Worm (Caenorhabditis elegans) whole organism, late embryonic: ENCODE results near the gene spt-5.
A peak's percentile ranks its signal among the peaks of the same experiment; 100 is the strongest.

Experiments used
- Y22D7AL.16 ChIP-seq: sonication (generic microtip); optimal IDR thresholded peaks from 2 replicates; lab custom pipeline; 2016; ENCODE audit warnings: missing genetic modification characterization, missing compliant biosample characterization
- ceh-30 ChIP-seq: fragments of 150-350 bp; optimal IDR thresholded peaks from 2 replicates; lab custom pipeline; 2014; ENCODE audit warnings: missing biosample characterization, missing genetic modification characterization
- ceh-31 ChIP-seq: sonication (generic microtip); optimal IDR thresholded peaks from 2 replicates; lab custom pipeline; 2016; ENCODE audit warnings: missing genetic modification characterization, missing compliant biosample characterization
- ceh-6 ChIP-seq: fragments of 200-800 bp; sonication (Bioruptor generic); optimal IDR thresholded peaks from 2 replicates; lab custom pipeline; 2018; ENCODE audit warnings: mild to moderate bottlenecking, missing genetic modification characterization, missing compliant biosample characterization
- elt-2 ChIP-seq: sonication (generic microtip); optimal IDR thresholded peaks from 2 replicates; lab custom pipeline; 2016; ENCODE audit warnings: missing genetic modification reagents, missing genetic modification characterization, missing compliant biosample characterization
- hlh-13 ChIP-seq: fragments of 200-800 bp; sonication (Bioruptor generic); optimal IDR thresholded peaks from 2 replicates; lab custom pipeline; 2018; ENCODE audit warnings: mild to moderate bottlenecking, missing genetic modification characterization, missing compliant biosample characterization
- hlh-15 ChIP-seq: sonication (generic microtip); optimal IDR thresholded peaks from 2 replicates; lab custom pipeline; 2016; ENCODE audit warnings: missing genetic modification characterization, missing compliant biosample characterization
- hlh-30 ChIP-seq: sonication (generic microtip); optimal IDR thresholded peaks from 2 replicates; lab custom pipeline; 2017; ENCODE audit warnings: antibody characterized with exemption, missing genetic modification characterization, missing compliant biosample characterization; ENCODE audit not compliant: insufficient read depth
- nfya-1 ChIP-seq: sonication (generic microtip); optimal IDR thresholded peaks from 2 replicates; lab custom pipeline; 2017; ENCODE audit warnings: missing genetic modification characterization, mild to moderate bottlenecking, missing compliant biosample characterization, antibody characterized with exemption, moderate library complexity
- pag-3 ChIP-seq: sonication (generic microtip); optimal IDR thresholded peaks from 2 replicates; lab custom pipeline; 2016; ENCODE audit warnings: missing compliant biosample characterization, missing genetic modification characterization, borderline replicate concordance
- pax-1 ChIP-seq: fragments of 150-350 bp; optimal IDR thresholded peaks from 2 replicates; lab custom pipeline; 2014; ENCODE audit warnings: missing biosample characterization, missing genetic modification characterization
- sdc-2 ChIP-seq: sonication (generic microtip); optimal IDR thresholded peaks from 2 replicates; lab custom pipeline; 2016; ENCODE audit warnings: missing genotype, missing genetic modification characterization, missing compliant biosample characterization
- sox-4 ChIP-seq: sonication (generic microtip); optimal IDR thresholded peaks from 2 replicates; lab custom pipeline; 2017; ENCODE audit warnings: mild to moderate bottlenecking, missing genetic modification characterization, inconsistent platforms, missing compliant biosample characterization
- unc-86 ChIP-seq: sonication (generic microtip); optimal IDR thresholded peaks from 2 replicates; lab custom pipeline; 2016; ENCODE audit warnings: missing genetic modification characterization, missing compliant biosample characterization

- TF ChIP-seq pax-1 (tag; lab: Kevin White, UChicago) (no peak), hlh-13 (GFP tag; lab: Kevin White, UChicago) (no peak), pag-3 (tag; lab: Kevin White, UChicago) (no peak), hlh-30 (peak; percentile 75), sox-4 (tag; lab: Kevin White, UChicago) (no peak), ceh-6 (GFP tag; lab: Kevin White, UChicago) (no peak), elt-2 (no peak), hlh-15 (no peak), nfya-1 (tag; lab: Kevin White, UChicago) (peak; percentile 38), Y22D7AL.16 (no peak), ceh-30 (no peak), sdc-2 (tag; lab: Kevin White, UChicago) (no peak), unc-86 (tag; lab: Kevin White, UChicago) (no peak), ceh-31 (tag; lab: Kevin White, UChicago) (peak; percentile 26)
These were observed 27.7 kb downstream of the spt-5 start, which contains the start of gene lex-1 for ce11 chrIV:12078907-12079523.
